Worm (Caenorhabditis elegans) whole organism, L1 larva: ENCODE data around the gene F59E12.8.

Experiments
- elt-2 ChIP-seq: sonication (generic microtip); optimal IDR thresholded peaks from 2 replicates; lab custom pipeline; 2016; ENCODE audit warnings: missing genetic modification characterization, mild to moderate bottlenecking, inconsistent platforms, missing compliant biosample characterization, missing genetic modification reagents
- ets-5 ChIP-seq: fragments of 200-800 bp; sonication (Bioruptor generic); IDR thresholded peaks from 2 replicates; pipeline ENCODE4 v1.3.6; 2022; ENCODE audit warnings: missing genetic modification characterization, missing compliant biosample characterization
- nhr-11 ChIP-seq: fragments of 150-350 bp; optimal IDR thresholded peaks from 2 replicates; lab custom pipeline; 2014; ENCODE audit warnings: missing biosample characterization, missing genetic modification characterization
- nhr-237 ChIP-seq: fragments of 150-350 bp; optimal IDR thresholded peaks from 2 replicates; lab custom pipeline; 2014; ENCODE audit warnings: missing biosample characterization, missing genetic modification characterization
- nhr-77 ChIP-seq: fragments of 150-350 bp; optimal IDR thresholded peaks from 2 replicates; lab custom pipeline; 2014; ENCODE audit warnings: missing biosample characterization, missing genetic modification characterization
- nhr-90 ChIP-seq: sonication (generic microtip); optimal IDR thresholded peaks from 2 replicates; lab custom pipeline; 2016; ENCODE audit warnings: mild to moderate bottlenecking, missing genetic modification characterization, missing compliant biosample characterization; ENCODE audit not compliant: poor library complexity

- TF ChIP-seq nhr-237 (no peak), ets-5 (GFP tag; lab: Robert Waterston, UW) (no peak), nhr-77 (tag; lab: Kevin White, UChicago) (peak; percentile 34), nhr-90 (tag; lab: Kevin White, UChicago) (peak; percentile 26), elt-2 (peak; percentile 8), nhr-11 (tag; lab: Kevin White, UChicago) (no peak)
Measured at ce11 chrII:5594210-5594764, 42.4 kb downstream of the F59E12.8 start, which contains the start of gene ttc-4.
